Worm (Caenorhabditis elegans) whole organism, L3 larva: ENCODE measurements around the gene lgc-5.

Experiments
- R02D3.7 ChIP-seq: fragments of 150-350 bp; optimal IDR thresholded peaks from 2 replicates; lab custom pipeline; 2014; ENCODE audit warnings: missing biosample characterization, missing genetic modification characterization
- ZK546.5 ChIP-seq: sonication (generic microtip); optimal IDR thresholded peaks from 2 replicates; lab custom pipeline; 2017; ENCODE audit warnings: missing biosample characterization, missing genetic modification characterization
- aly-2 ChIP-seq: fragments of 150-350 bp; optimal IDR thresholded peaks from 2 replicates; lab custom pipeline; 2014; ENCODE audit warnings: missing biosample characterization, missing genetic modification characterization
- ama-1 ChIP-seq: fragments of 150-350 bp; optimal IDR thresholded peaks from 2 replicates; lab custom pipeline; 2018
- ceh-16 ChIP-seq: sonication (generic microtip); optimal IDR thresholded peaks from 2 replicates; lab custom pipeline; 2017; ENCODE audit warnings: missing biosample characterization, missing genetic modification characterization
- ceh-28 ChIP-seq: fragments of 150-350 bp; optimal IDR thresholded peaks from 2 replicates; lab custom pipeline; 2014; ENCODE audit warnings: missing biosample characterization, missing genetic modification reagents, missing genetic modification characterization
- ceh-9 ChIP-seq: sonication (generic microtip); optimal IDR thresholded peaks from 2 replicates; lab custom pipeline; 2018; ENCODE audit warnings: missing biosample characterization, missing genetic modification characterization
- daf-12 ChIP-seq: fragments of 150-350 bp; optimal IDR thresholded peaks from 2 replicates; lab custom pipeline; 2014; ENCODE audit warnings: missing biosample characterization, missing genetic modification reagents, missing genetic modification characterization
- egl-27 ChIP-seq: sonication (generic microtip); optimal IDR thresholded peaks from 4 replicates; lab custom pipeline; 2017; ENCODE audit warnings: missing biosample characterization, missing genetic modification reagents, missing genetic modification characterization
- egl-5 ChIP-seq: fragments of 150-350 bp; optimal IDR thresholded peaks from 2 replicates; lab custom pipeline; 2017; ENCODE audit warnings: missing biosample characterization, missing genetic modification reagents, missing genetic modification characterization, inconsistent platforms
- elt-1 ChIP-seq: fragments of 150-350 bp; optimal IDR thresholded peaks from 2 replicates; lab custom pipeline; 2014; ENCODE audit warnings: missing biosample characterization, missing genetic modification characterization
- elt-2 ChIP-seq: sonication (generic microtip); optimal IDR thresholded peaks from 2 replicates; lab custom pipeline; 2016; ENCODE audit warnings: missing genetic modification reagents, mild to moderate bottlenecking, missing genetic modification characterization, missing compliant biosample characterization
- elt-3 ChIP-seq, 3 experiments: fragments of 150-350 bp in 1 of 3; sonication (generic microtip) in 2 of 3; optimal IDR thresholded peaks; 2 replicates in 2 of 3; 4 replicates in 1 of 3; lab custom pipeline; 2014 to 2017; ENCODE audit warnings: missing biosample characterization in 3 of 3, missing genetic modification characterization in 3 of 3
- fkh-10 ChIP-seq: sonication (generic microtip); optimal IDR thresholded peaks from 2 replicates; lab custom pipeline; 2017; ENCODE audit warnings: missing biosample characterization, missing genetic modification reagents, missing genetic modification characterization
- fkh-2 ChIP-seq: fragments of 150-350 bp; optimal IDR thresholded peaks from 2 replicates; lab custom pipeline; 2014; ENCODE audit warnings: missing biosample characterization, missing genetic modification reagents, missing genetic modification characterization
- fos-1 ChIP-seq: fragments of 150-350 bp; optimal IDR thresholded peaks from 2 replicates; lab custom pipeline; 2014; ENCODE audit warnings: missing biosample characterization, missing genetic modification characterization
- hmg-11 ChIP-seq: sonication (generic microtip); optimal IDR thresholded peaks from 2 replicates; lab custom pipeline; 2016; ENCODE audit warnings: missing genetic modification characterization, missing compliant biosample characterization
- lin-15B ChIP-seq: fragments of 150-350 bp; optimal IDR thresholded peaks from 2 replicates; lab custom pipeline; 2014; ENCODE audit warnings: missing biosample characterization, missing genetic modification characterization
- lin-39 ChIP-seq: fragments of 150-350 bp; optimal IDR thresholded peaks from 2 replicates; lab custom pipeline; 2018; ENCODE audit warnings: missing biosample characterization, missing genetic modification reagents, missing genetic modification characterization
- lsy-12 ChIP-seq: sonication (generic microtip); optimal IDR thresholded peaks from 2 replicates; lab custom pipeline; 2016; ENCODE audit warnings: mild to moderate bottlenecking, missing genetic modification characterization, missing compliant biosample characterization
- mdl-1 ChIP-seq: fragments of 150-350 bp; optimal IDR thresholded peaks from 2 replicates; lab custom pipeline; 2014; ENCODE audit warnings: missing biosample characterization, missing genetic modification characterization
- nfya-1 ChIP-seq: sonication (generic microtip); optimal IDR thresholded peaks from 2 replicates; lab custom pipeline; 2017; ENCODE audit warnings: missing genetic modification characterization, mild to moderate bottlenecking, missing compliant biosample characterization, antibody characterized with exemption, moderate library complexity; ENCODE audit not compliant: insufficient read depth
- nhr-11 ChIP-seq: fragments of 150-350 bp; optimal IDR thresholded peaks from 2 replicates; lab custom pipeline; 2014; ENCODE audit warnings: missing biosample characterization, missing genetic modification characterization
- nhr-12 ChIP-seq: fragments of 150-350 bp; optimal IDR thresholded peaks from 2 replicates; lab custom pipeline; 2014; ENCODE audit warnings: missing biosample characterization, missing genetic modification characterization
- nhr-23 ChIP-seq: fragments of 150-350 bp; optimal IDR thresholded peaks from 2 replicates; lab custom pipeline; 2014; ENCODE audit warnings: missing biosample characterization, missing genetic modification reagents, missing genetic modification characterization
- nhr-25 ChIP-seq: sonication (generic microtip); optimal IDR thresholded peaks from 2 replicates; lab custom pipeline; 2017; ENCODE audit warnings: missing biosample characterization, missing genetic modification characterization
- nhr-28 ChIP-seq: fragments of 150-350 bp; optimal IDR thresholded peaks from 2 replicates; lab custom pipeline; 2014; ENCODE audit warnings: missing biosample characterization, missing genetic modification characterization
- nhr-43 ChIP-seq: sonication (generic microtip); optimal IDR thresholded peaks from 2 replicates; lab custom pipeline; 2016; ENCODE audit warnings: mild to moderate bottlenecking, missing genetic modification characterization, missing compliant biosample characterization; ENCODE audit not compliant: poor library complexity, severe bottlenecking
- nhr-67 ChIP-seq: fragments of 150-350 bp; optimal IDR thresholded peaks from 2 replicates; lab custom pipeline; 2014; ENCODE audit warnings: missing biosample characterization, missing genetic modification characterization
- nhr-76 ChIP-seq: fragments of 150-350 bp; sonication (generic microtip); optimal IDR thresholded peaks from 5 replicates; lab custom pipeline; 2014; ENCODE audit warnings: missing biosample characterization, missing genetic modification characterization
- pha-4 ChIP-seq: fragments of 150-350 bp; optimal IDR thresholded peaks from 2 replicates; lab custom pipeline; 2014; ENCODE audit warnings: missing biosample characterization, missing genetic modification reagents, missing genetic modification characterization
- pqm-1 ChIP-seq: fragments of 150-350 bp; optimal IDR thresholded peaks from 2 replicates; lab custom pipeline; 2017; ENCODE audit warnings: missing biosample characterization, missing genetic modification characterization, inconsistent platforms
- sea-2 ChIP-seq: fragments of 150-350 bp; sonication (generic microtip); optimal IDR thresholded peaks from 4 replicates; lab custom pipeline; 2014; ENCODE audit warnings: missing biosample characterization, missing genetic modification reagents, missing genetic modification characterization
- skn-1 ChIP-seq: fragments of 150-350 bp; optimal IDR thresholded peaks from 2 replicates; lab custom pipeline; 2014; ENCODE audit warnings: missing biosample characterization, missing genetic modification characterization
- snpc-4 ChIP-seq: fragments of 150-350 bp; optimal IDR thresholded peaks from 2 replicates; lab custom pipeline; 2014; ENCODE audit warnings: missing biosample characterization, missing genetic modification characterization
- tbx-2 ChIP-seq: sonication (generic microtip); optimal IDR thresholded peaks from 2 replicates; lab custom pipeline; 2016; ENCODE audit warnings: mild to moderate bottlenecking, missing genetic modification characterization, missing compliant biosample characterization
- unc-39 ChIP-seq: sonication (generic microtip); optimal IDR thresholded peaks from 4 replicates; lab custom pipeline; 2017; ENCODE audit warnings: missing biosample characterization, missing genetic modification characterization
- unc-62 ChIP-seq: fragments of 150-350 bp; sonication (generic microtip); optimal IDR thresholded peaks from 4 replicates; lab custom pipeline; 2014; ENCODE audit warnings: missing biosample characterization, missing genetic modification reagents, missing genetic modification characterization
- zag-1 ChIP-seq: fragments of 150-350 bp; optimal IDR thresholded peaks from 2 replicates; lab custom pipeline; 2014; ENCODE audit warnings: missing biosample characterization, missing genetic modification characterization
- ztf-11 ChIP-seq: fragments of 150-350 bp; optimal IDR thresholded peaks from 2 replicates; lab custom pipeline; 2014; ENCODE audit warnings: missing biosample characterization, missing genetic modification characterization
- ztf-4 ChIP-seq: fragments of 150-350 bp; optimal IDR thresholded peaks from 2 replicates; lab custom pipeline; 2014; ENCODE audit warnings: missing biosample characterization, missing genetic modification characterization

Gene lgc-5

ce11 chrIV:8376923-8377322 is 34.4 kb downstream of the lgc-5 start:
- TF ChIP-seq nhr-25 (tag; lab: Kevin White, UChicago) (no peak), pha-4 (tag; lab: Kevin White, UChicago) (peak; percentile 55), nfya-1 (tag; lab: Kevin White, UChicago) (peak; percentile 44)

- TF ChIP-seq nhr-11 (tag; lab: Kevin White, UChicago) (no peak), ZK546.5 (tag; lab: Kevin White, UChicago) (no peak), lsy-12 (tag; lab: Kevin White, UChicago) (peak; percentile 6), ztf-11 (tag; lab: Kevin White, UChicago) (no peak), elt-3 (tag; optimal IDR thresholded peaks at IDR 0.05; lab: Kevin White, UChicago) (no peak), ceh-16 (no peak), elt-1 (tag; lab: Kevin White, UChicago) (no peak), ztf-4 (tag; lab: Kevin White, UChicago) (peak; percentile 47), daf-12 (no peak), nhr-67 (tag; lab: Kevin White, UChicago) (no peak), R02D3.7 (tag; lab: Kevin White, UChicago) (no peak), elt-2 (tag; lab: Kevin White, UChicago) (peak; percentile 2), nhr-76 (tag; lab: Kevin White, UChicago) (no peak), nhr-43 (tag; lab: Kevin White, UChicago) (peak; percentile 31), lin-39 (tag; lab: Kevin White, UChicago) (no peak), mdl-1 (tag; lab: Kevin White, UChicago) (no peak), pha-4 (tag; lab: Kevin White, UChicago) (no peak), nhr-28 (tag; lab: Kevin White, UChicago) (no peak), ama-1 (lab: Kevin White, UChicago) (peak; percentile 77)
Observed at ce11 chrIV:8377501-8377900, 35.0 kb downstream of the lgc-5 start, which contains the start of gene D2096.7. TSS of gene D2096.7 (minus strand) at chrIV:8377630.

- TF ChIP-seq lin-39 (tag; lab: Kevin White, UChicago) = no peak
- TF ChIP-seq unc-62 (GFP tag; lab: Kevin White, UChicago) = no peak
- TF ChIP-seq egl-5 = no peak
- TF ChIP-seq nhr-25 (tag; lab: Kevin White, UChicago) = no peak
- no peak for TF ChIP-seq fkh-10 (GFP tag; lab: Kevin White, UChicago)
- TF ChIP-seq daf-12 = no peak
- no peak for TF ChIP-seq skn-1 (tag; lab: Kevin White, UChicago)
- no peak for TF ChIP-seq snpc-4 (tag; lab: Kevin White, UChicago)
- TF ChIP-seq ztf-11 (tag; lab: Kevin White, UChicago) = no peak
- no peak for TF ChIP-seq mdl-1 (tag; lab: Kevin White, UChicago)
- no peak for TF ChIP-seq elt-3 (tag; optimal IDR thresholded peaks at IDR 0.05; lab: Kevin White, UChicago)
- TF ChIP-seq fkh-2 = no peak
- no peak for TF ChIP-seq nhr-11 (tag; lab: Kevin White, UChicago)
- no peak for TF ChIP-seq ceh-16
- TF ChIP-seq R02D3.7 (tag; lab: Kevin White, UChicago) = no peak
- no peak for TF ChIP-seq elt-2 (tag; lab: Kevin White, UChicago)
- no peak for TF ChIP-seq sea-2
- TF ChIP-seq lin-15B (tag; lab: Kevin White, UChicago) = no peak
- TF ChIP-seq aly-2 (tag; lab: Kevin White, UChicago) = no peak
Observed at ce11 chrIV:8378280-8378679, 35.8 kb downstream of the lgc-5 start.

- no peak for TF ChIP-seq ceh-9
- peak; percentile 85 for TF ChIP-seq egl-5
- no peak for TF ChIP-seq fos-1 (tag; lab: Kevin White, UChicago)
- peak; percentile 83 for TF ChIP-seq snpc-4 (tag; lab: Kevin White, UChicago)
- peak; percentile 39 for TF ChIP-seq ceh-28 (tag; lab: Kevin White, UChicago)
- no peak for TF ChIP-seq fkh-2
- TF ChIP-seq pha-4 (tag; lab: Kevin White, UChicago) = peak; percentile 95
- TF ChIP-seq nhr-25 (tag; lab: Kevin White, UChicago) = peak; percentile 47
- peak; percentile 26 for TF ChIP-seq unc-62 (GFP tag; lab: Kevin White, UChicago)
- TF ChIP-seq daf-12 = no peak
- peak; percentile 87 for TF ChIP-seq nfya-1 (tag; lab: Kevin White, UChicago)
- TF ChIP-seq unc-39 (tag; lab: Kevin White, UChicago) = no peak
- peak; percentile 43 for TF ChIP-seq pqm-1 (tag; lab: Kevin White, UChicago)
- TF ChIP-seq R02D3.7 (tag; lab: Kevin White, UChicago) = peak; percentile 97
- TF ChIP-seq tbx-2 (tag; lab: Kevin White, UChicago) = no peak
- TF ChIP-seq sea-2 = no peak
- TF ChIP-seq egl-27 (tag; lab: Kevin White, UChicago) = no peak
- peak; percentile 14 for TF ChIP-seq ama-1 (lab: Kevin White, UChicago)
- TF ChIP-seq hmg-11 (tag; lab: Kevin White, UChicago) = peak; percentile 68
- peak; percentile 84 for TF ChIP-seq lin-39 (tag; lab: Kevin White, UChicago)
- TF ChIP-seq skn-1 (tag; lab: Kevin White, UChicago) = peak; percentile 33
- TF ChIP-seq elt-2 (tag; lab: Kevin White, UChicago) = peak; percentile 58
- no peak for TF ChIP-seq zag-1 (tag; lab: Kevin White, UChicago)
- TF ChIP-seq nhr-12 (tag; lab: Kevin White, UChicago) = no peak
- TF ChIP-seq lin-15B (tag; lab: Kevin White, UChicago) = peak; percentile 82
- TF ChIP-seq fkh-10 (GFP tag; lab: Kevin White, UChicago) = peak; percentile 24
- peak; percentile 75 for TF ChIP-seq nhr-23 (tag; lab: Kevin White, UChicago)
- peak; percentile 62 for TF ChIP-seq ztf-4 (tag; lab: Kevin White, UChicago)
Observed at ce11 chrIV:8379278-8379677, 36.8 kb downstream of the lgc-5 start, which contains the start of gene nap-1. TSS of gene nap-1 (minus strand) at chrIV:8379319.
